Worm (Caenorhabditis elegans) whole organism, L1 larva: Measurements from ENCODE around the gene sdc-3.
A peak's percentile ranks its signal among the peaks of the same experiment; 100 is the strongest.

Experiments
- C16A3.4 ChIP-seq: fragments of 150-350 bp; optimal IDR thresholded peaks from 2 replicates; lab custom pipeline; 2014; ENCODE audit warnings: missing biosample characterization, missing genetic modification characterization
- C34B4.2 ChIP-seq: sonication (generic microtip); optimal IDR thresholded peaks from 2 replicates; lab custom pipeline; 2017; ENCODE audit warnings: mild to moderate bottlenecking, missing genetic modification characterization, missing compliant biosample characterization
- F16B12.6 ChIP-seq: fragments of 150-350 bp; optimal IDR thresholded peaks from 2 replicates; lab custom pipeline; 2014; ENCODE audit warnings: missing biosample characterization, missing genetic modification characterization
- aha-1 ChIP-seq: fragments of 150-350 bp; optimal IDR thresholded peaks from 2 replicates; lab custom pipeline; 2014; ENCODE audit warnings: missing biosample characterization, missing genetic modification characterization
- alr-1 ChIP-seq: fragments of 200-800 bp; sonication (Bioruptor generic); optimal IDR thresholded peaks from 2 replicates; lab custom pipeline; 2018; ENCODE audit warnings: borderline replicate concordance, mild to moderate bottlenecking, missing genetic modification characterization, missing compliant biosample characterization
- aly-2 ChIP-seq: fragments of 150-350 bp; optimal IDR thresholded peaks from 2 replicates; lab custom pipeline; 2014; ENCODE audit warnings: missing biosample characterization, missing genetic modification characterization
- blmp-1 ChIP-seq: fragments of 150-350 bp; optimal IDR thresholded peaks from 2 replicates; lab custom pipeline; 2014; ENCODE audit warnings: missing biosample characterization, missing genetic modification characterization
- ceh-8 ChIP-seq: fragments of 200-800 bp; sonication (Bioruptor generic); optimal IDR thresholded peaks from 2 replicates; lab custom pipeline; 2018; ENCODE audit warnings: mild to moderate bottlenecking, missing genetic modification characterization, moderate library complexity, missing compliant biosample characterization
- ceh-88 ChIP-seq: fragments of 200-800 bp; sonication (Bioruptor generic); IDR thresholded peaks from 2 replicates; pipeline ENCODE4 v1.3.6; 2022; ENCODE audit warnings: missing genetic modification characterization, missing compliant biosample characterization
- ceh-90 ChIP-seq: sonication (generic microtip); optimal IDR thresholded peaks from 2 replicates; lab custom pipeline; 2016; ENCODE audit warnings: missing genetic modification characterization, missing compliant biosample characterization
- ces-1 ChIP-seq: fragments of 150-350 bp; optimal IDR thresholded peaks from 2 replicates; lab custom pipeline; 2014; ENCODE audit warnings: missing biosample characterization, missing genetic modification reagents, missing genetic modification characterization
- dpl-1 ChIP-seq, 3 experiments: fragments of 150-350 bp in 2 of 3; sonication (generic microtip) in 1 of 3; optimal IDR thresholded peaks; 2 replicates each; lab custom pipeline; 2014 to 2017; ENCODE audit warnings: missing biosample characterization in 3 of 3, missing genetic modification characterization in 3 of 3, missing genetic modification reagents in 3 of 3
- dsc-1 ChIP-seq: sonication (generic microtip); optimal IDR thresholded peaks from 2 replicates; lab custom pipeline; 2016; ENCODE audit warnings: mild to moderate bottlenecking, missing genetic modification characterization, missing compliant biosample characterization
- efl-1 ChIP-seq, 4 experiments: fragments of 150-350 bp; optimal IDR thresholded peaks in 3 of 4; peaks in 1 of 4; 1 replicate in 1 of 4; 2 replicates in 3 of 4; lab custom pipeline; 2014; ENCODE audit warnings: missing biosample characterization in 2 of 4, missing genetic modification characterization in 2 of 4, missing genetic modification reagents in 2 of 4
- egl-13 ChIP-seq: sonication (generic microtip); optimal IDR thresholded peaks from 2 replicates; lab custom pipeline; 2016; ENCODE audit warnings: missing genotype, missing genetic modification reagents, missing genetic modification characterization, missing compliant biosample characterization
- elt-2 ChIP-seq: sonication (generic microtip); optimal IDR thresholded peaks from 2 replicates; lab custom pipeline; 2016; ENCODE audit warnings: missing genetic modification characterization, mild to moderate bottlenecking, inconsistent platforms, missing compliant biosample characterization, missing genetic modification reagents
- elt-3 ChIP-seq, 6 experiments: fragments of 150-350 bp in 1 of 6; sonication (generic microtip); optimal IDR thresholded peaks; 2 replicates each; lab custom pipeline; 2017 to 2018; ENCODE audit warnings: missing biosample characterization in 6 of 6, missing genetic modification characterization in 6 of 6, inconsistent platforms in 1 of 6
- ets-5 ChIP-seq: fragments of 200-800 bp; sonication (Bioruptor generic); IDR thresholded peaks from 2 replicates; pipeline ENCODE4 v1.3.6; 2022; ENCODE audit warnings: missing genetic modification characterization, missing compliant biosample characterization
- fkh-10 ChIP-seq: sonication (generic microtip); optimal IDR thresholded peaks from 2 replicates; lab custom pipeline; 2017; ENCODE audit warnings: missing biosample characterization, missing genetic modification reagents, missing genetic modification characterization
- fkh-8 ChIP-seq: sonication (generic microtip); optimal IDR thresholded peaks from 2 replicates; lab custom pipeline; 2016; ENCODE audit warnings: mild to moderate bottlenecking, missing genetic modification characterization, missing compliant biosample characterization
- fos-1 ChIP-seq: fragments of 150-350 bp; optimal IDR thresholded peaks from 2 replicates; lab custom pipeline; 2014; ENCODE audit warnings: missing biosample characterization, missing genetic modification characterization
- hlh-17 ChIP-seq: fragments of 200-800 bp; sonication (Bioruptor generic); optimal IDR thresholded peaks from 2 replicates; lab custom pipeline; 2018; ENCODE audit warnings: missing genetic modification characterization, mild to moderate bottlenecking, missing compliant biosample characterization, moderate library complexity, borderline replicate concordance
- hpl-2 ChIP-seq: fragments of 150-350 bp; optimal IDR thresholded peaks from 2 replicates; lab custom pipeline; 2014; ENCODE audit warnings: missing biosample characterization, missing genetic modification reagents, missing genetic modification characterization
- irx-1 ChIP-seq: sonication (generic microtip); optimal IDR thresholded peaks from 2 replicates; lab custom pipeline; 2016; ENCODE audit warnings: missing genetic modification characterization, missing compliant biosample characterization
- lin-13 ChIP-seq: fragments of 150-350 bp; optimal IDR thresholded peaks from 2 replicates; lab custom pipeline; 2014; ENCODE audit warnings: missing biosample characterization, missing genetic modification reagents, missing genetic modification characterization
- lin-14 ChIP-seq: fragments of 200-800 bp; sonication (Bioruptor generic); optimal IDR thresholded peaks from 2 replicates; lab custom pipeline; 2018; ENCODE audit warnings: mild to moderate bottlenecking, missing genetic modification characterization, moderate library complexity, missing compliant biosample characterization
- lin-15B ChIP-seq: fragments of 150-350 bp; sonication (generic microtip); optimal IDR thresholded peaks from 3 replicates; lab custom pipeline; 2014; ENCODE audit warnings: missing biosample characterization, missing genetic modification characterization
- lin-39 ChIP-seq: fragments of 150-350 bp; optimal IDR thresholded peaks from 2 replicates; lab custom pipeline; 2014; ENCODE audit warnings: missing biosample characterization, missing genetic modification reagents, missing genetic modification characterization
- lir-3 ChIP-seq: sonication (generic microtip); optimal IDR thresholded peaks from 2 replicates; lab custom pipeline; 2016; ENCODE audit warnings: mild to moderate bottlenecking, missing genetic modification characterization, moderate library complexity, missing compliant biosample characterization; ENCODE audit not compliant: poor library complexity
- mdl-1 ChIP-seq, 2 experiments: fragments of 150-350 bp; optimal IDR thresholded peaks; 2 replicates each; lab custom pipeline; 2014 to 2017; ENCODE audit warnings: missing biosample characterization in 2 of 2, missing genetic modification characterization in 2 of 2, inconsistent platforms in 1 of 2
- mef-2 ChIP-seq: fragments of 150-350 bp; optimal IDR thresholded peaks from 2 replicates; lab custom pipeline; 2014; ENCODE audit warnings: missing biosample characterization, missing genetic modification characterization
- nhr-11 ChIP-seq: fragments of 150-350 bp; optimal IDR thresholded peaks from 2 replicates; lab custom pipeline; 2014; ENCODE audit warnings: missing biosample characterization, missing genetic modification characterization
- nhr-20 ChIP-seq: sonication (generic microtip); optimal IDR thresholded peaks from 2 replicates; lab custom pipeline; 2016; ENCODE audit warnings: mild to moderate bottlenecking, missing genetic modification characterization, missing compliant biosample characterization
- nhr-237 ChIP-seq: fragments of 150-350 bp; optimal IDR thresholded peaks from 2 replicates; lab custom pipeline; 2014; ENCODE audit warnings: missing biosample characterization, missing genetic modification characterization
- nhr-28 ChIP-seq: fragments of 150-350 bp; optimal IDR thresholded peaks from 2 replicates; lab custom pipeline; 2014; ENCODE audit warnings: missing biosample characterization, missing genetic modification characterization
- nhr-47 ChIP-seq: sonication (generic microtip); optimal IDR thresholded peaks from 2 replicates; lab custom pipeline; 2016; ENCODE audit warnings: mild to moderate bottlenecking, missing genetic modification characterization, moderate library complexity, missing compliant biosample characterization
- nhr-71 ChIP-seq: sonication (generic microtip); optimal IDR thresholded peaks from 2 replicates; lab custom pipeline; 2016; ENCODE audit warnings: mild to moderate bottlenecking, missing genetic modification characterization, moderate library complexity, missing compliant biosample characterization
- nhr-76 ChIP-seq: sonication (generic microtip); optimal IDR thresholded peaks from 2 replicates; lab custom pipeline; 2017; ENCODE audit warnings: missing biosample characterization, missing genetic modification characterization
- nhr-77 ChIP-seq: fragments of 150-350 bp; optimal IDR thresholded peaks from 2 replicates; lab custom pipeline; 2014; ENCODE audit warnings: missing biosample characterization, missing genetic modification characterization
- nhr-84 ChIP-seq: sonication (generic microtip); optimal IDR thresholded peaks from 2 replicates; lab custom pipeline; 2017; ENCODE audit warnings: missing biosample characterization, missing genetic modification characterization
- pqm-1 ChIP-seq: sonication (generic microtip); optimal IDR thresholded peaks from 3 replicates; lab custom pipeline; 2017; ENCODE audit warnings: missing biosample characterization, missing genetic modification characterization
- rnt-1 ChIP-seq: sonication (generic microtip); optimal IDR thresholded peaks from 2 replicates; lab custom pipeline; 2016; ENCODE audit warnings: mild to moderate bottlenecking, missing genetic modification characterization, moderate library complexity, missing compliant biosample characterization
- snpc-4 ChIP-seq: fragments of 150-350 bp; optimal IDR thresholded peaks from 2 replicates; lab custom pipeline; 2014; ENCODE audit warnings: missing biosample characterization, missing genetic modification characterization
- snu-23 ChIP-seq: sonication (generic microtip); optimal IDR thresholded peaks from 2 replicates; lab custom pipeline; 2016; ENCODE audit warnings: missing genetic modification characterization, missing compliant biosample characterization
- sox-4 ChIP-seq: sonication (generic microtip); optimal IDR thresholded peaks from 2 replicates; lab custom pipeline; 2016; ENCODE audit warnings: missing genetic modification characterization, missing compliant biosample characterization
- sptf-1 ChIP-seq: fragments of 150-350 bp; optimal IDR thresholded peaks from 2 replicates; lab custom pipeline; 2014; ENCODE audit warnings: missing biosample characterization, missing genetic modification characterization
- sup-37 ChIP-seq: fragments of 200-800 bp; sonication (Bioruptor generic); optimal IDR thresholded peaks from 2 replicates; lab custom pipeline; 2018; ENCODE audit warnings: mild to moderate bottlenecking, missing genetic modification characterization, missing compliant biosample characterization
- swsn-7 ChIP-seq: sonication (generic microtip); optimal IDR thresholded peaks from 2 replicates; lab custom pipeline; 2016; ENCODE audit warnings: missing genetic modification characterization, missing compliant biosample characterization
- tlp-1 ChIP-seq: fragments of 150-350 bp; optimal IDR thresholded peaks from 2 replicates; lab custom pipeline; 2014; ENCODE audit warnings: missing biosample characterization, missing genetic modification characterization
- unc-130 ChIP-seq: fragments of 150-350 bp; optimal IDR thresholded peaks from 2 replicates; lab custom pipeline; 2017; ENCODE audit warnings: missing biosample characterization, missing genetic modification characterization, inconsistent platforms
- unc-98 ChIP-seq: fragments of 200-800 bp; sonication (Bioruptor generic); IDR thresholded peaks from 2 replicates; pipeline ENCODE4 v1.3.6; 2022; ENCODE audit warnings: missing genetic modification characterization, missing compliant biosample characterization
- xbp-1 ChIP-seq: sonication (generic microtip); optimal IDR thresholded peaks from 2 replicates; lab custom pipeline; 2016; ENCODE audit warnings: missing genetic modification characterization, missing compliant biosample characterization
- zag-1 ChIP-seq: fragments of 150-350 bp; optimal IDR thresholded peaks from 2 replicates; lab custom pipeline; 2014; ENCODE audit warnings: missing biosample characterization, missing genetic modification characterization
- zip-4 ChIP-seq: fragments of 200-800 bp; sonication (Bioruptor generic); optimal IDR thresholded peaks from 2 replicates; lab custom pipeline; 2018; ENCODE audit warnings: mild to moderate bottlenecking, missing genetic modification characterization, moderate library complexity, missing compliant biosample characterization

The sdc-3 gene

DNA sequence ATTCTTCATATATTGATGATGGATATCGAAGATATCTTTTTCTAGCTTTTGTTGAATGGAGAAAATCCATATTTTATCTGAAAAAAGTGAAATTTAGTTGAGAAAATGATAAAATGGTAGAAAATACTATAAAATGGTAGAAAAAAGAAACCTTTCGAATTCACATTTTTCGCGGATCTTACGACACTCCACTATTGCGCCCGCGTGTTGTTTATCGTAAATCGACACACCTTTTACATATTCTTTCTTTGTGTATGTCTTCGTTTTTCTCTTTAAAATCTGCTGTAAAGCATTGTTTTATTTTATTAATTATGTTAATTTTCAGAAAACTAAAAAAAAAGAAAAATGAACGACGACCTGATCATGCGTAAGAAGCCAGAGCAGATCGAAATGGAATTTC, 57.2 kb downstream of the sdc-3 start, which contains the start of the genes cdt-2 and T01C3.2 (continued):
- TF ChIP-seq lir-3 (tag; lab: Kevin White, UChicago) (no peak), snpc-4 (tag; lab: Kevin White, UChicago) (no peak), irx-1 (tag; lab: Kevin White, UChicago) (no peak), egl-13 (tag; lab: Kevin White, UChicago) (no peak), elt-3 (tag; optimal IDR thresholded peaks at IDR 0.05; lab: Kevin White, UChicago) (peak in 1 of 6 experiments; percentile 7), sptf-1 (tag; lab: Kevin White, UChicago) (no peak), C34B4.2 (tag; lab: Kevin White, UChicago) (no peak), elt-2 (tag; lab: Kevin White, UChicago) (no peak), nhr-47 (peak; percentile 48), lin-14 (GFP tag; lab: Kevin White, UChicago) (no peak), nhr-11 (tag; lab: Kevin White, UChicago) (no peak), nhr-77 (tag; lab: Kevin White, UChicago) (no peak), xbp-1 (tag; lab: Kevin White, UChicago) (peak; percentile 33), unc-130 (tag; lab: Kevin White, UChicago) (no peak), ceh-8 (GFP tag; lab: Kevin White, UChicago) (no peak), lin-13 (GFP tag; lab: Kevin White, UChicago) (no peak), ceh-88 (no peak), blmp-1 (no peak), mef-2 (tag; lab: Kevin White, UChicago) (no peak), fkh-10 (GFP tag; lab: Kevin White, UChicago) (no peak), lin-39 (no peak), unc-98 (no peak), zag-1 (no peak), zip-4 (GFP tag; lab: Kevin White, UChicago) (no peak), ces-1 (GFP tag; lab: Kevin White, UChicago) (no peak), alr-1 (no peak), F16B12.6 (peak; percentile 17), sup-37 (GFP tag; lab: Kevin White, UChicago) (no peak), ceh-90 (tag; lab: Kevin White, UChicago) (no peak), aha-1 (tag; lab: Kevin White, UChicago) (no peak), efl-1 (optimal IDR thresholded peaks at IDR 0.05; lab: Kevin White, UChicago) (peak; percentile 26 to 86), efl-1 (GFP tag; optimal IDR thresholded peaks at IDR 0.05 in 1 of 2; lab: Kevin White, UChicago) (peak; percentile 87 to 98), hpl-2 (no peak), mdl-1 (tag; optimal IDR thresholded peaks at IDR 0.05; lab: Kevin White, UChicago) (no peak), hlh-17 (GFP tag; lab: Kevin White, UChicago) (no peak), fkh-8 (no peak), nhr-76 (no peak), pqm-1 (no peak), aly-2 (no peak), swsn-7 (tag; lab: Kevin White, UChicago) (peak; percentile 43), rnt-1 (tag; lab: Kevin White, UChicago) (peak; percentile 40), nhr-84 (tag; lab: Kevin White, UChicago) (no peak), dsc-1 (peak; percentile 25), sox-4 (tag; lab: Kevin White, UChicago) (no peak), C16A3.4 (tag; lab: Kevin White, UChicago) (peak; percentile 18), nhr-237 (no peak), dpl-1 (GFP tag; optimal IDR thresholded peaks at IDR 0.05; lab: Kevin White, UChicago) (peak; percentile 76 to 89 (median 85)), nhr-20 (peak; percentile 35), ets-5 (no peak), nhr-28 (no peak), tlp-1 (tag; lab: Kevin White, UChicago) (no peak), snu-23 (GFP tag; lab: Kevin White, UChicago) (peak; percentile 56), lin-15B (peak; percentile 24), fos-1 (tag; lab: Kevin White, UChicago) (no peak), nhr-71 (peak; percentile 50)
